Fruit fly (Drosophila melanogaster): ENCODE measurements around the gene CG32262.

The CG32262 gene

dm6 chr3L:3760395-3760997 lies 49.5 kb downstream of the CG32262 start (continued):
- TF ChIP-seq Vsx1 (GFP tag; optimal IDR thresholded peaks at IDR 0.05) = no peak
- no peak for TF ChIP-seq sc (optimal IDR thresholded peaks at IDR 0.05)
- no peak for TF ChIP-seq sc (GFP tag; optimal IDR thresholded peaks at IDR 0.05)
- no peak for TF ChIP-seq tap (tag; optimal IDR thresholded peaks at IDR 0.05)
- peak; percentile 10 for TF ChIP-seq CG11398 (GFP tag; optimal IDR thresholded peaks at IDR 0.05)
- TF ChIP-seq Rx (GFP tag; IDR thresholded peaks at IDR 0.05) = 0 out of 2 replicates have a peak, but pooled peaks have one; percentile 30
- peak; percentile 31 for TF ChIP-seq lilli (GFP tag; optimal IDR thresholded peaks at IDR 0.05)
- TF ChIP-seq CG6813 (GFP tag; optimal IDR thresholded peaks at IDR 0.05) = no peak
- no peak for TF ChIP-seq Elba2 (GFP tag; optimal IDR thresholded peaks at IDR 0.05)
- peak; percentile 89 for TF ChIP-seq abd-A (tag; optimal IDR thresholded peaks at IDR 0.05)
- no peak for TF ChIP-seq Sin3A (optimal IDR thresholded peaks at IDR 0.05)
- TF ChIP-seq Poxn (GFP tag; IDR thresholded peaks at IDR 0.05) = no peak
- no peak for TF ChIP-seq CG2202 (tag; optimal IDR thresholded peaks at IDR 0.05)
- TF ChIP-seq Lpt (GFP tag; optimal IDR thresholded peaks at IDR 0.05) = no peak
- TF ChIP-seq CG18262 (tag; optimal IDR thresholded peaks at IDR 0.05) = no peak
- no peak for TF ChIP-seq usp (GFP tag; optimal IDR thresholded peaks at IDR 0.05)
- no peak for TF ChIP-seq knrl (GFP tag; IDR thresholded peaks at IDR 0.05; ENCODE audit: partially characterized antibody)
- peak; percentile 44; the same call in 2 of the 3 replicates for TF ChIP-seq ase (GFP tag; IDR thresholded peaks at IDR 0.05)
- no peak for TF ChIP-seq CG10565 (GFP tag; optimal IDR thresholded peaks at IDR 0.05)
- TF ChIP-seq btn (GFP tag; optimal IDR thresholded peaks at IDR 0.05) = no peak
- TF ChIP-seq Usf (GFP tag; optimal IDR thresholded peaks at IDR 0.05) = no peak
- peak; percentile 71 for TF ChIP-seq Rfx (GFP tag; IDR thresholded peaks at IDR 0.05)
- no peak for TF ChIP-seq pnt (GFP tag; optimal IDR thresholded peaks at IDR 0.05)
- TF ChIP-seq CkIIα-i1 (GFP tag; IDR thresholded peaks at IDR 0.05) = no peak
- no peak for TF ChIP-seq CG3838 (GFP tag; optimal IDR thresholded peaks at IDR 0.05)
- TF ChIP-seq CG1233 (GFP tag; optimal IDR thresholded peaks at IDR 0.05) = no peak
- peak; percentile 22 for TF ChIP-seq ind (GFP tag; optimal IDR thresholded peaks at IDR 0.05)
- TF ChIP-seq CG12942 (GFP tag; optimal IDR thresholded peaks at IDR 0.05) = no peak
- TF ChIP-seq CG12236 (GFP tag; optimal IDR thresholded peaks at IDR 0.05) = no peak
- no peak for TF ChIP-seq jumu (GFP tag; optimal IDR thresholded peaks at IDR 0.05)
- TF ChIP-seq lab (GFP tag; optimal IDR thresholded peaks at IDR 0.05) = peak; percentile 64
- TF ChIP-seq CG8388 (GFP tag; optimal IDR thresholded peaks at IDR 0.05) = no peak
- TF ChIP-seq CG3281 (GFP tag; optimal IDR thresholded peaks at IDR 0.05) = peak; percentile 32
- peak; percentile 46 for TF ChIP-seq CG12071 (GFP tag; optimal IDR thresholded peaks at IDR 0.05)
- TF ChIP-seq ham (GFP tag; IDR thresholded peaks at IDR 0.05) = no peak
- TF ChIP-seq CG32767 (GFP tag; IDR thresholded peaks at IDR 0.05) = 0 out of 2 replicates have a peak, but pooled peaks have one; percentile 29
- TF ChIP-seq CG7745 (tag; optimal IDR thresholded peaks at IDR 0.05) = no peak
- TF ChIP-seq CG6791 (GFP tag; IDR thresholded peaks at IDR 0.05; ENCODE audit: partially characterized antibody) = no peak
- peak; percentile 11 for TF ChIP-seq CG1647 (GFP tag; optimal IDR thresholded peaks at IDR 0.05)
- no peak for TF ChIP-seq HLH54F (GFP tag; optimal IDR thresholded peaks at IDR 0.05)
- TF ChIP-seq Max (GFP tag; optimal IDR thresholded peaks at IDR 0.05) = no peak
- TF ChIP-seq Drgx (GFP tag; IDR thresholded peaks at IDR 0.05) = no peak
- peak; percentile 60 for TF ChIP-seq CG2678 (tag; optimal IDR thresholded peaks at IDR 0.05)
- TF ChIP-seq Optix (GFP tag; IDR thresholded peaks at IDR 0.05) = no peak
- TF ChIP-seq peb (GFP tag; IDR thresholded peaks at IDR 0.05) = no peak
- peak; percentile 49 for TF ChIP-seq CG10543 (GFP tag; optimal IDR thresholded peaks at IDR 0.05)
- peak; percentile 26 to 60 for TF ChIP-seq dpn (GFP tag; optimal IDR thresholded peaks at IDR 0.05)
- TF ChIP-seq CG8924 (tag; optimal IDR thresholded peaks at IDR 0.05) = peak; percentile 13
- TF ChIP-seq da (GFP tag; optimal IDR thresholded peaks at IDR 0.05) = no peak
- peak; percentile 17 for TF ChIP-seq trh (GFP tag; optimal IDR thresholded peaks at IDR 0.05)
- no peak for TF ChIP-seq CG3726 (GFP tag; IDR thresholded peaks at IDR 0.05)
- TF ChIP-seq eyg (GFP tag; optimal IDR thresholded peaks at IDR 0.05) = peak; percentile 3
